Worm (Caenorhabditis elegans): ENCODE results near the gene tes-1.

The tes-1 gene

DNA sequence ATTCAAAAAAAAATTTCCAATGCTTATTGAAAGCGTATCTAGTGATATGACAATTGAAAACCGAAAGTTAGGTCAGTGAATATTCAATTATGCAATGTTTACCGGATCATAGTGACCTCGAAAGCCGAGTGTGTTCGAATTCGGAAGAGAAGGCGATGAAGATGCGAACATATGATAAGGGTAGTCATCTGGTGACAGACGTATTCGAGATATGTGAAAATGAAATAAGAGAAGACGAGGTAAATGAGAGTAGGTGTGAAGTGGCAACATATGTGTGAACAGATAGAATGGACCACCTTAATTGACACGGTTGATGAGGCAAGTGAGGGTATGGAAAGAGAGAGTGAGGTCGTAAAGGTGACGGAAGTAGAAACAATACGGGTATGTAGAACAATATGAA is 3.6 kb upstream of the tes-1 start:
- no peak for TF ChIP-seq mls-2 (tag; optimal IDR thresholded peaks at IDR 0.05)
- TF ChIP-seq ham-2 (GFP tag; optimal IDR thresholded peaks at IDR 0.05): peak; percentile 53
- TF ChIP-seq nhr-237 (tag; optimal IDR thresholded peaks at IDR 0.05): no peak
- no peak for TF ChIP-seq drap-1 (GFP tag; optimal IDR thresholded peaks at IDR 0.05)
- peak; percentile 71 for TF ChIP-seq blmp-1 (tag; optimal IDR thresholded peaks at IDR 0.05)
- TF ChIP-seq nhr-2 (tag; optimal IDR thresholded peaks at IDR 0.05): peak; percentile 80
- no peak for TF ChIP-seq tbx-8 (GFP tag; optimal IDR thresholded peaks at IDR 0.05)
- peak; percentile 34 for TF ChIP-seq lin-32 (GFP tag; optimal IDR thresholded peaks at IDR 0.05)
- peak; percentile 67 for TF ChIP-seq elt-1 (tag; optimal IDR thresholded peaks at IDR 0.05; ENCODE audit: borderline replicate concordance, insufficient read depth)

DNA sequence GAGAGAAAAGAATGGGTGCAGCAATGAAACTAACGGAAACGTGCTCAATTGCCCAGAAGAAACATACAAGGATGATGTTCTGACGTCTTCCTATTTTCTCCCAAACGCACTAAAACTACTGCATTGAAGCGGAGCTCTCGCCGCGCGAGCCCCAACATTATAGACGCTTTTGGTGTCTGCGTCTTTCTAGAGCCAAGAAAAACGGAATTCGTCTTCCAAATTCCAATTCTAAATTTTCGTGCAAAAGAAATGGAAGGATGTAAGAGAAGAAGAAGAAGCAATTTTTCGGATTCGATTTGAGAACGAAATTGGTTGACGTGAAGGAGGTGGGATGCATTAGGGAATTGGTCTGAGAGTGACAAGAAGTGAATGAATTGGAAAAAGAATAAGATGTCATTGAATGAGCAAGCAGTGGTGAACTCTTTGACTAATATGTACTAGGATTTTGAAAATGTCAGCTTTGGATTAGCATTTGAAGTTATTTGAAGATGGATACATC is 2.5 kb upstream of the tes-1 start:
- TF ChIP-seq ces-1 (GFP tag; optimal IDR thresholded peaks at IDR 0.05) (peak; percentile 75), nhr-12 (tag; optimal IDR thresholded peaks at IDR 0.05) (no peak), mep-1 (tag; optimal IDR thresholded peaks at IDR 0.05) (no peak)

DNA sequence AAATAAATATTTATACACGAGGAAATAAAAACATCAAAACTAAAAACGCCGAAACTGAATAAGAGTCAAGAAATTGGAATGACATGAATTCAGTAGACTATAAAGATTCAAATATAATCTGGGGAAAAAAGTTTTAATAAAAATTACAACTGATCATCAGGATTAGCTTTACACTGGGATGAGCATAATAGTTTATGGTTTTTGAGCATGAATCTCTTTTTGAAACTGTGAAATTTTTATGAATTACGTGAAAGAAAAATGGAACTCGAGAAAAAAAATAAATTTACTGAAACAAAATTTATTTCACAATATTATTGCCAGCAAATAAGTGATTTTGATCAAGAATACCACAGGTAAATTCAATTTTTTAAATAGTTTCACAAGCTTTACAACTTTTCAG is 3.7 kb downstream of the tes-1 start, which contains the start of gene B0496.2:
TSS of gene B0496.2 (plus strand) at position 301 of the 400 bp plus-strand sequence.
- TF ChIP-seq tbx-8 (GFP tag; optimal IDR thresholded peaks at IDR 0.05) (no peak), mep-1 (tag; optimal IDR thresholded peaks at IDR 0.05) (no peak)

DNA sequence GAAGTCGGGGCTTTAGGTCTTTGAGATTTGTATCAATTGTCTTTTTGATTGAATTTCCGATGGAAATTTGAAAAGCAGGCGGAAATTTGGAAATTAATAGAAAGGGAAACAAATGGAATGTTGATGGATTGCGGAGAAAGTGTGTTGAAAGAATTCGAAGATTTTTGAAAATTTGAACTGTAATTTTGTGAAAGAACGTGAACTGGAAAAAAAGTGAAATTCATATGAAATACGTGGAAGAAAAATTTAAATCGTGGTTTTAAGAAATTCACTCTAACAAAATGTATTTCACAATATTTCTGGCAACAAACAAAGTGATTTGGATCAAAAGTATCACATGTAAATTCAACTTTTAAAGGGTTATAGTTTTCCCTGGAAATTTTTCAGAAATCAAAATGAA is 5.2 kb downstream of the tes-1 start, which contains the start of gene B0496.1:
TSS of gene B0496.1 (plus strand) at position 301 of the 400 bp plus-strand sequence.
- TF ChIP-seq zip-8 (tag; optimal IDR thresholded peaks at IDR 0.05) (no peak), nhr-28 (tag; optimal IDR thresholded peaks at IDR 0.05) (no peak)

DNA sequence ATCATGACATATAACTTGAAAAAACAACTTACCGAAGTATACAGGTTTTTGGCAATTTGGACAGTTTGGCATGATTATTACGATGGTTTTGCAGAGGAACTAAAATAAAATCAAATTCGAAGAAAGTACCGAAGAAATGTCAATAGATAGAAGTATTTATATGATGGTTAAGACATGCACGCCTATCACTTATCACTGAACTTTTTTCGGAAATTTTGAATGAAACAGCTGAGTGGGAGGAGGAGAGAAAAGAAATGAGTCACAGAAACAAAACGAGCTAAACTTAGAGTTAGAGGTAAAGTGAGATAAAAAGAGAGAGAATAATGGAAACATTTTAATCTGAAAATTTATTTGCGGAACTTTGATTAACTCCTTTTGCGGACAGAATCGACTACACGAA is 6.0 kb downstream of the tes-1 start, which contains the start of gene valv-1:
TSS of gene valv-1 (minus strand) at position 101 of the 400 bp plus-strand sequence.
- TF ChIP-seq nhr-12 (tag; optimal IDR thresholded peaks at IDR 0.05) (no peak), lin-32 (GFP tag; optimal IDR thresholded peaks at IDR 0.05) (no peak), lsy-2 (tag; optimal IDR thresholded peaks at IDR 0.05) (no peak), mls-2 (tag; optimal IDR thresholded peaks at IDR 0.05) (no peak), flh-1 (GFP tag; optimal IDR thresholded peaks at IDR 0.05) (no peak), hlh-1 (tag; optimal IDR thresholded peaks at IDR 0.05) (no peak), ces-1 (GFP tag; optimal IDR thresholded peaks at IDR 0.05) (no peak), ceh-43 (GFP tag; optimal IDR thresholded peaks at IDR 0.05) (no peak), zip-8 (tag; optimal IDR thresholded peaks at IDR 0.05) (no peak), ceh-83 (GFP tag; optimal IDR thresholded peaks at IDR 0.05) (no peak), elt-1 (tag; optimal IDR thresholded peaks at IDR 0.05; ENCODE audit: borderline replicate concordance, insufficient read depth) (no peak), snpc-4 (tag; optimal IDR thresholded peaks at IDR 0.05) (no peak), unc-62 (GFP tag; optimal IDR thresholded peaks at IDR 0.05) (no peak), sem-2 (GFP tag; optimal IDR thresholded peaks at IDR 0.05) (no peak), nhr-2 (tag; optimal IDR thresholded peaks at IDR 0.05) (no peak), lin-13 (tag; optimal IDR thresholded peaks at IDR 0.05) (no peak), drap-1 (GFP tag; optimal IDR thresholded peaks at IDR 0.05) (no peak), nhr-76 (tag; optimal IDR thresholded peaks at IDR 0.05) (no peak), mab-5 (tag; optimal IDR thresholded peaks at IDR 0.05) (no peak)

DNA sequence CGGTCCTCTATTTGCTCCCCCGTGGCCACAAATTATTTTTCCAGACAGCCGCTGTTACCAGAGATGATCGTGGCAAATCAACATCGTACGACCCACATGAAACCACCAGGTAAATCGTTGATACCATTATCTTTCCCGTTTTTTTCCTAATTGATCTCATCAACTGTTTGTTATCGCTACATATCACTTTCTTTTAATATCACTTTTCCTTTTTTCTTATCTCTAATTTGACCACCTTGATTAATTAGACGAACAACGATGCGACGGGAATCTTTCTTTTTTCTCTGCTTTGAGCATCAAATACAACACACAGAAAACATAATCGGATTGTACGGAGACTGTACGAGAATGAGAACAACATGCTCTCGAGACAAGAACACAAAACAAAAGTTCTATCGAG is 11.0 kb downstream of the tes-1 start:
- no peak for TF ChIP-seq flh-1 (GFP tag; optimal IDR thresholded peaks at IDR 0.05)
- TF ChIP-seq elt-1 (tag; optimal IDR thresholded peaks at IDR 0.05; ENCODE audit: borderline replicate concordance, insufficient read depth): no peak
- TF ChIP-seq nhr-28 (tag; optimal IDR thresholded peaks at IDR 0.05): no peak
- no peak for TF ChIP-seq mls-2 (tag; optimal IDR thresholded peaks at IDR 0.05)
- TF ChIP-seq unc-39 (tag; optimal IDR thresholded peaks at IDR 0.05): no peak
- TF ChIP-seq lin-32 (GFP tag; optimal IDR thresholded peaks at IDR 0.05): no peak
- no peak for TF ChIP-seq ces-1 (GFP tag; optimal IDR thresholded peaks at IDR 0.05)

DNA sequence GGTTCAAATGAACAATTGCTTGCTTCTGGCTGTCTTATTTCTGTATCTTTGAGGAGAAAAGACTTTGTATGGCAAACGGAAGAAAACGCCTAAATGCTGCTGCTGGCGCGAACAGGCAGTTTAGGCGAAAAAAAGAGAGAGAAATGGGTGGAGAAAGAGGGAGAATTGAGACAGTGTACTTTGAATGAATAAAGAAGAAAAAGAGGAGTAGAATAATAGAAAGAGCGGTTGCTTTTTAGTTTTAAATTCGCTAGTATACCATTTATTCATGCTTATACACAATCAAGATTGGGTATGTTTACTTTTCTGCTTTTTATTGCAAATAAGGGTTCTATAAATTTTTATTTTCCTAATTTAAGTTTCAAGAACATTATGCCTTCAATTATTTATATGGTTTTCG is 11.9 kb downstream of the tes-1 start:
- TF ChIP-seq ces-1 (GFP tag; optimal IDR thresholded peaks at IDR 0.05): no peak
- no peak for TF ChIP-seq nhr-12 (tag; optimal IDR thresholded peaks at IDR 0.05)
- no peak for TF ChIP-seq drap-1 (GFP tag; optimal IDR thresholded peaks at IDR 0.05)
- no peak for TF ChIP-seq sptf-1 (tag; optimal IDR thresholded peaks at IDR 0.05)
- TF ChIP-seq cnd-1 (tag; optimal IDR thresholded peaks at IDR 0.05): no peak
- TF ChIP-seq pha-4 (tag; optimal IDR thresholded peaks at IDR 0.05): no peak
- no peak for TF ChIP-seq ham-2 (GFP tag; optimal IDR thresholded peaks at IDR 0.05)
- no peak for TF ChIP-seq mab-5 (tag; optimal IDR thresholded peaks at IDR 0.05)
- no peak for TF ChIP-seq lsy-2 (tag; optimal IDR thresholded peaks at IDR 0.05)
- TF ChIP-seq M03D4.4 (tag; optimal IDR thresholded peaks at IDR 0.05): no peak
- TF ChIP-seq ceh-39 (tag; optimal IDR thresholded peaks at IDR 0.05): no peak
- TF ChIP-seq unc-120 (tag; optimal IDR thresholded peaks at IDR 0.05; ENCODE audit: poor library complexity, severe bottlenecking): no peak
- no peak for TF ChIP-seq elt-1 (tag; optimal IDR thresholded peaks at IDR 0.05; ENCODE audit: borderline replicate concordance, insufficient read depth)
- no peak for TF ChIP-seq blmp-1 (tag; optimal IDR thresholded peaks at IDR 0.05)
- no peak for TF ChIP-seq elt-3 (tag; optimal IDR thresholded peaks at IDR 0.05)
- TF ChIP-seq ceh-43 (GFP tag; optimal IDR thresholded peaks at IDR 0.05): no peak
